Fruit fly (Drosophila melanogaster): ENCODE data around the gene prage.

The prage gene

DNA sequence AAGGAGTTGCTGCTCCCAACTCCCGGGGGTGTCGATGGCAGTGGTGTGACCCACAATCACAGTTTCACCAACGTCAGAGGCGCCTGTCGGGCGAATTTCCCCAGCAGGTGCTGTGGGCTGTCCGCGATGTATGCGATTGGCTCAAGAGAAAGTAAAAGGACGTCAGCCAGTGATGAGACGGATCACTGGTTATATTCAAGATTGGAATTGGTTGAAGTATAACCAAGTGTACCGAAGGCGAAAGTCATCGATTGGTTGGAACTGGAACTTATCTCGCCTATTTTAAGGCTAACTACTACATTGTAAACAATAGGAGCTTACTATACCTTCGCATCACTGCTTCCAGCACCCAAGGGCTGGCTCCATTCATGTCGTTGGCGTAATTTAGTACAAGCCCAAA is 129.6 kb downstream of the prage start, which contains the start of gene CG32801:
TSS of gene CG32801 (minus strand) at position 101 of the 400 bp plus-strand sequence.
- no peak for TF ChIP-seq noc (tag; optimal IDR thresholded peaks at IDR 0.05)

Data from whole organism, larva.